ENCODE assay signal across 2 worm cellular contexts in genomic region chrII:1236003-1236402, ce11.
TF ChIP-seq lines count a peak whose summit lies in the region.

No protein-coding gene starts in this region.

TF ChIP-seq in whole organism, L4 larva, 104 proteins besides CTCF, POLR2A, EP300 and RAD21:
- TF ChIP-seq set-16 (GFP tag; IDR thresholded peaks at IDR 0.05; lab: Robert Waterston, UW) = peak; percentile 92
- TF ChIP-seq madf-9 (GFP tag; conservative IDR thresholded peaks at IDR 0.05; lab: Robert Waterston, UW) = no peak
TF ChIP-seq in whole organism, L4 larva: peak in this region for 1.

TF ChIP-seq in whole organism, young adult, 124 proteins besides CTCF, POLR2A, EP300 and RAD21:
- TF ChIP-seq ceh-79 (tag; optimal IDR thresholded peaks at IDR 0.05; lab: Kevin White, UChicago) (no peak), zfh-2 (GFP tag; conservative IDR thresholded peaks at IDR 0.05; lab: Robert Waterston, UW) (0 out of 2 replicates have a peak, but pooled peaks have one; percentile 37), egrh-3 (GFP tag; IDR thresholded peaks at IDR 0.05; lab: Robert Waterston, UW) (peak; percentile 85; the same call in 1 of the 2 replicates)
